Fruit fly (Drosophila melanogaster): Measurements from ENCODE around the gene Orc5.

The Orc5 gene

dm6 chr2L:13780109-13780947, 49.3 kb upstream of the Orc5 start, which contains the start of the genes CG9008 and p38b (continued):
- TF ChIP-seq tna (GFP tag; IDR thresholded peaks at IDR 0.05; ENCODE audit: partially characterized antibody) (peak; percentile 45), Hr78 (GFP tag; optimal IDR thresholded peaks at IDR 0.05) (peak in 1 of 2 experiments; percentile 46), lab (GFP tag; optimal IDR thresholded peaks at IDR 0.05) (peak; percentile 79), Scr (GFP tag; IDR thresholded peaks at IDR 0.05; ENCODE audit: partially characterized antibody) (peak; percentile 45; the same call in 1 of the 2 replicates), otp (GFP tag; IDR thresholded peaks at IDR 0.05) (0 out of 3 replicates have a peak, but pooled peaks have one; percentile 43), CG15011 (GFP tag; optimal IDR thresholded peaks at IDR 0.05) (no peak), tin (GFP tag; optimal IDR thresholded peaks at IDR 0.05) (peak; percentile 76), fd3F (GFP tag; optimal IDR thresholded peaks at IDR 0.05) (peak; percentile 79), rib (GFP tag; IDR thresholded peaks at IDR 0.05) (no peak), fd64A (GFP tag; optimal IDR thresholded peaks at IDR 0.05) (no peak), HLHmδ (GFP tag; optimal IDR thresholded peaks at IDR 0.05) (peak; percentile 19), CG7271 (tag; optimal IDR thresholded peaks at IDR 0.05) (no peak), CG12942 (GFP tag; optimal IDR thresholded peaks at IDR 0.05) (peak; percentile 46), Trl (optimal IDR thresholded peaks at IDR 0.05) (no peak), Trl (GFP tag; optimal IDR thresholded peaks at IDR 0.05) (no peak), CG8089 (GFP tag; optimal IDR thresholded peaks at IDR 0.05) (no peak), B-H2 (GFP tag; optimal IDR thresholded peaks at IDR 0.05) (peak; percentile 40), CG10431 (GFP tag; optimal IDR thresholded peaks at IDR 0.05) (peak; percentile 75), CHES-1-like (GFP tag; optimal IDR thresholded peaks at IDR 0.05) (no peak), Aef1 (GFP tag; IDR thresholded peaks at IDR 0.05) (peak; percentile 63; the same call in 2 of the 3 replicates), CG30403 (GFP tag; optimal IDR thresholded peaks at IDR 0.05) (peak; percentile 91), CG33213 (GFP tag; optimal IDR thresholded peaks at IDR 0.05) (no peak), CG17912 (GFP tag; optimal IDR thresholded peaks at IDR 0.05) (no peak), salm (tag; optimal IDR thresholded peaks at IDR 0.05) (peak; percentile 8), CG31365 (tag; optimal IDR thresholded peaks at IDR 0.05) (no peak), MTF-1 (GFP tag; optimal IDR thresholded peaks at IDR 0.05; ENCODE audit: borderline replicate concordance) (no peak), Dek (tag; optimal IDR thresholded peaks at IDR 0.05) (peak; percentile 87), lilli (GFP tag; optimal IDR thresholded peaks at IDR 0.05) (peak; percentile 70), CG7839 (tag; optimal IDR thresholded peaks at IDR 0.05) (peak; percentile 93), Bdp1 (GFP tag; optimal IDR thresholded peaks at IDR 0.05) (peak; percentile 25)

- peak; percentile 5 for TF ChIP-seq CoRest (tag; optimal IDR thresholded peaks at IDR 0.05)
- TF ChIP-seq yki (optimal IDR thresholded peaks at IDR 0.05): no peak
- peak; percentile 17 for TF ChIP-seq CG12391 (tag; optimal IDR thresholded peaks at IDR 0.05)
- peak; percentile 65 for TF ChIP-seq Dll (GFP tag; IDR thresholded peaks at IDR 0.05; ENCODE audit: partially characterized antibody)
- TF ChIP-seq tup (GFP tag; optimal IDR thresholded peaks at IDR 0.05): no peak
- peak; percentile 72 for TF ChIP-seq CG13287 (GFP tag; IDR thresholded peaks at IDR 0.05; ENCODE audit: partially characterized antibody)
- TF ChIP-seq CG6791 (GFP tag; IDR thresholded peaks at IDR 0.05; ENCODE audit: partially characterized antibody): peak; percentile 44; the same call in 2 of the 3 replicates
- 0 out of 2 replicates have a peak, but pooled peaks have one; percentile 35 for TF ChIP-seq sna (GFP tag; IDR thresholded peaks at IDR 0.05; ENCODE audit: partially characterized antibody)
- TF ChIP-seq vvl (GFP tag; IDR thresholded peaks at IDR 0.05): peak; percentile 45
- 0 out of 2 replicates have a peak, but pooled peaks have one; percentile 6 for TF ChIP-seq E2f2 (GFP tag; IDR thresholded peaks at IDR 0.05)
- no peak for TF ChIP-seq kni (GFP tag; optimal IDR thresholded peaks at IDR 0.05)
- TF ChIP-seq CG10267 (tag; optimal IDR thresholded peaks at IDR 0.05): peak; percentile 9
- no peak for TF ChIP-seq E2f1 (GFP tag; IDR thresholded peaks at IDR 0.05)
- TF ChIP-seq CG17361 (GFP tag; IDR thresholded peaks at IDR 0.05): 0 out of 3 replicates have a peak, but pooled peaks have one; percentile 55
- peak; percentile 55 for TF ChIP-seq slbo (GFP tag; IDR thresholded peaks at IDR 0.05)
- no peak for TF ChIP-seq caup (GFP tag; optimal IDR thresholded peaks at IDR 0.05; ENCODE audit: severe bottlenecking)
- no peak for TF ChIP-seq CG4360 (GFP tag; IDR thresholded peaks at IDR 0.05)
These were observed 46.1 kb upstream of the Orc5 start, which contains the start of gene Eato for dm6 chr2L:13783264-13784154. TSS of gene Eato (plus strand) at chr2L:13784084.

Data from whole organism, embryonic.